Fruit fly (Drosophila melanogaster): ENCODE measurements around the gene dnd.
A peak's percentile ranks its signal among the peaks of the same experiment; 100 is the strongest.

Gene dnd

DNA sequence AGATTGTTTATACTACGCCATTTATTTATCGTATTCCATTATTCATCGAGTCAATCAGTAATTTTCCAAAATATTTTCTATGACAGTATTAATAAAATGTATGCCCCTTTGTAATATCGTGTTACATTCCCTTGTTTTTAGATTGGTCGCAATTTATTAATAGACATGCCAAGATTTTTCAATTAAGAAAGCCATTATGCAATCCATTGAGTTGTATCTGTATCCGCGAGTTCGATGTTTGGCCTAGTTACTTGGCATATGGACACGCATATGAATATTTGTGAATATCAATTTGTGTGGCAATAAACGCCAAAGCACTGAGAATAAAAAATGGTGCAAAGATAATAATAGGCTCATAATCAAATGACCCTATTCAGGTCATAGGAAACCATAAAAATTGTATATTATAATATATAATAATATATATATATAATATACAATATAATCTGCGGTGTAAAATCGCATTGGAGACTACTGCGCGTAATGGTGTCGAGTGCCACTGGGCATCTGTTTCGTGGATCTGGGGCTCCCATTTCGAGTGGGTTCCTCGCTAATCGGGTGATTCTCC, 23.3 kb downstream of the dnd start (continued):
- TF ChIP-seq CG12942 (GFP tag; optimal IDR thresholded peaks at IDR 0.05) (no peak), CG42726 (GFP tag; IDR thresholded peaks at IDR 0.05; ENCODE audit: partially characterized antibody) (no peak), CG18262 (tag; optimal IDR thresholded peaks at IDR 0.05) (peak; percentile 28), CG8478 (optimal IDR thresholded peaks at IDR 0.05) (no peak), CG9932 (GFP tag; IDR thresholded peaks at IDR 0.05) (no peak), CG2202 (tag; optimal IDR thresholded peaks at IDR 0.05) (no peak), Side (GFP tag; optimal IDR thresholded peaks at IDR 0.05) (no peak), ewg (GFP tag; optimal IDR thresholded peaks at IDR 0.05) (no peak), CG17568 (GFP tag; optimal IDR thresholded peaks at IDR 0.05) (no peak), CG10462 (GFP tag; optimal IDR thresholded peaks at IDR 0.05) (no peak), Fer3 (tag; optimal IDR thresholded peaks at IDR 0.05) (peak; percentile 17), dmrt99B (tag; optimal IDR thresholded peaks at IDR 0.05) (peak; percentile 51), CG12659 (GFP tag; optimal IDR thresholded peaks at IDR 0.05) (no peak), usp (GFP tag; optimal IDR thresholded peaks at IDR 0.05) (no peak), vnd (GFP tag; IDR thresholded peaks at IDR 0.05; ENCODE audit: partially characterized antibody) (no peak), CG16863 (GFP tag; optimal IDR thresholded peaks at IDR 0.05) (no peak), jumu (GFP tag; optimal IDR thresholded peaks at IDR 0.05) (no peak), CG11093 (GFP tag; IDR thresholded peaks at IDR 0.05) (no peak), CG14441 (GFP tag; IDR thresholded peaks at IDR 0.05) (peak; percentile 14; the same call in 1 of the 2 replicates), CG9215 (GFP tag; IDR thresholded peaks at IDR 0.05) (no peak), CG2712 (tag; optimal IDR thresholded peaks at IDR 0.05) (peak; percentile 21), stwl (tag; optimal IDR thresholded peaks at IDR 0.05) (no peak), Nf-YB (GFP tag; optimal IDR thresholded peaks at IDR 0.05) (no peak), CG6765 (GFP tag; optimal IDR thresholded peaks at IDR 0.05) (no peak), CG8924 (tag; optimal IDR thresholded peaks at IDR 0.05) (no peak), Meics (GFP tag; optimal IDR thresholded peaks at IDR 0.05) (no peak), CG34224 (GFP tag; IDR thresholded peaks at IDR 0.05; ENCODE audit: partially characterized antibody) (no peak), zfh2 (GFP tag; optimal IDR thresholded peaks at IDR 0.05) (no peak), CG5245 (GFP tag; optimal IDR thresholded peaks at IDR 0.05) (no peak), cwo (GFP tag; optimal IDR thresholded peaks at IDR 0.05) (no peak), org-1 (GFP tag; optimal IDR thresholded peaks at IDR 0.05) (no peak), CG17359 (tag; optimal IDR thresholded peaks at IDR 0.05) (peak; percentile 19), hkb (optimal IDR thresholded peaks at IDR 0.05) (no peak), hkb (GFP tag; IDR thresholded peaks at IDR 0.05) (peak; percentile 20; the same call in 1 of the 2 replicates), Fer1 (GFP tag; optimal IDR thresholded peaks at IDR 0.05) (no peak), Opbp (GFP tag; IDR thresholded peaks at IDR 0.05; ENCODE audit: partially characterized antibody) (no peak), her (GFP tag; optimal IDR thresholded peaks at IDR 0.05) (no peak), nerfin-2 (GFP tag; IDR thresholded peaks at IDR 0.05; ENCODE audit: partially characterized antibody) (no peak), hbn (GFP tag; IDR thresholded peaks at IDR 0.05; ENCODE audit: partially characterized antibody) (no peak), CG31365 (tag; optimal IDR thresholded peaks at IDR 0.05) (no peak), CG6813 (GFP tag; optimal IDR thresholded peaks at IDR 0.05) (peak; percentile 5), ham (GFP tag; IDR thresholded peaks at IDR 0.05) (no peak), Rfx (GFP tag; IDR thresholded peaks at IDR 0.05) (0 out of 2 replicates have a peak, but pooled peaks have one; percentile 7), z (GFP tag; IDR thresholded peaks at IDR 0.05) (no peak), Xrp1 (GFP tag; IDR thresholded peaks at IDR 0.05) (0 out of 2 replicates have a peak, but pooled peaks have one; percentile 35), aop (GFP tag; IDR thresholded peaks at IDR 0.05) (no peak), CG3281 (GFP tag; optimal IDR thresholded peaks at IDR 0.05) (no peak), CG17361 (GFP tag; IDR thresholded peaks at IDR 0.05) (no peak), pnt (GFP tag; optimal IDR thresholded peaks at IDR 0.05) (no peak), mld (GFP tag; IDR thresholded peaks at IDR 0.05; ENCODE audit: partially characterized antibody) (no peak), CG30431 (GFP tag; optimal IDR thresholded peaks at IDR 0.05) (no peak)

Measured in whole organism, embryonic.